Fruit fly (Drosophila melanogaster): Measurements from ENCODE around the gene JMJD5.

dm6 chr3L:811816-812215 is 29.3 kb downstream of the JMJD5 start:
- TF ChIP-seq pad (GFP tag; optimal IDR thresholded peaks at IDR 0.05) (no peak), ovo (GFP tag; optimal IDR thresholded peaks at IDR 0.05) (no peak), CG7045 (GFP tag; optimal IDR thresholded peaks at IDR 0.05) (no peak), kay (GFP tag; ENCODE audit: borderline replicate concordance) (no peak), CG11617 (GFP tag; optimal IDR thresholded peaks at IDR 0.05) (no peak), cic (GFP tag; optimal IDR thresholded peaks at IDR 0.05) (no peak), Crg-1 (GFP tag; optimal IDR thresholded peaks at IDR 0.05) (no peak), CG14711 (tag; optimal IDR thresholded peaks at IDR 0.05) (no peak), Clk (GFP tag; optimal IDR thresholded peaks at IDR 0.05) (no peak), bab1 (GFP tag; optimal IDR thresholded peaks at IDR 0.05) (no peak), CG12768 (GFP tag; optimal IDR thresholded peaks at IDR 0.05) (no peak), Mnt (GFP tag; optimal IDR thresholded peaks at IDR 0.05) (no peak)

All from whole organism, adult.